Fruit fly (Drosophila melanogaster) whole organism, embryonic: ENCODE measurements around the gene Hr83.

ENCODE experiments used
- BEAF-32 ChIP-seq: fragments of 200-800 bp; sonication (Bioruptor generic); optimal IDR thresholded peaks from 3 replicates; lab custom pipeline; 2017; ENCODE audit warnings: missing biosample characterization, missing genetic modification characterization, mild to moderate bottlenecking, moderate library complexity, missing genetic modification reagents
- CG10267 ChIP-seq: fragments of 200-800 bp; sonication (Bioruptor generic); optimal IDR thresholded peaks from 2 replicates; lab custom pipeline; 2018; ENCODE audit warnings: missing biosample characterization, mild to moderate bottlenecking, missing genetic modification characterization, moderate library complexity
- CG11085 ChIP-seq: fragments of 200-800 bp; sonication (Bioruptor generic); IDR thresholded peaks from 2 replicates; pipeline ENCODE4 v1.3.6; 2022; ENCODE audit warnings: missing biosample characterization, missing genetic modification characterization
- CG12236 ChIP-seq: fragments of 200-800 bp; sonication (Bioruptor generic); optimal IDR thresholded peaks from 2 replicates; lab custom pipeline; 2016; ENCODE audit warnings: missing biosample characterization, missing genetic modification characterization
- CG12391 ChIP-seq: fragments of 200-800 bp; sonication (Bioruptor generic); optimal IDR thresholded peaks from 3 replicates; lab custom pipeline; 2018; ENCODE audit warnings: missing biosample characterization, mild to moderate bottlenecking, missing genetic modification characterization, moderate library complexity
- CG14441 ChIP-seq: fragments of 200-800 bp; sonication (Bioruptor generic); IDR thresholded peaks from 2 replicates; pipeline ENCODE4 v1.3.6; 2022; ENCODE audit warnings: missing biosample characterization, missing genetic modification characterization
- CG15011 ChIP-seq: fragments of 200-800 bp; sonication (Bioruptor generic); optimal IDR thresholded peaks from 3 replicates; lab custom pipeline; 2018; ENCODE audit warnings: missing biosample characterization, mild to moderate bottlenecking, missing genetic modification characterization
- CG15696 ChIP-seq: fragments of 200-800 bp; sonication (Bioruptor generic); optimal IDR thresholded peaks from 2 replicates; lab custom pipeline; 2019; ENCODE audit warnings: missing biosample characterization, mild to moderate bottlenecking, missing genetic modification characterization, moderate library complexity
- CG16779 ChIP-seq: fragments of 200-800 bp; sonication (Bioruptor generic); IDR thresholded peaks from 2 replicates; pipeline ENCODE4 v1.3.6; 2022; ENCODE audit warnings: missing biosample characterization, missing genetic modification characterization
- CG17328 ChIP-seq: fragments of 200-800 bp; sonication (Bioruptor generic); IDR thresholded peaks from 2 replicates; pipeline ENCODE4 v1.3.6; 2022; ENCODE audit warnings: missing biosample characterization, missing genetic modification characterization
- CG31388 ChIP-seq: fragments of 200-800 bp; sonication (Bioruptor generic); optimal IDR thresholded peaks from 2 replicates; lab custom pipeline; 2016; ENCODE audit warnings: missing biosample characterization, missing genetic modification characterization
- CG3163 ChIP-seq: fragments of 200-800 bp; sonication (Bioruptor generic); optimal IDR thresholded peaks from 3 replicates; lab custom pipeline; 2016; ENCODE audit warnings: missing biosample characterization, missing genetic modification characterization
- CG32532 ChIP-seq: fragments of 200-800 bp; sonication (Bioruptor generic); IDR thresholded peaks from 2 replicates; pipeline ENCODE4 v1.3.6; 2022; ENCODE audit warnings: missing biosample characterization, missing genetic modification characterization
- CG33213 ChIP-seq: fragments of 200-800 bp; sonication (Bioruptor generic); optimal IDR thresholded peaks from 3 replicates; lab custom pipeline; 2016; ENCODE audit warnings: missing biosample characterization, missing genetic modification characterization
- CG3847 ChIP-seq: fragments of 200-800 bp; sonication (Bioruptor generic); IDR thresholded peaks from 2 replicates; pipeline ENCODE4 v1.3.6; 2022; ENCODE audit warnings: missing biosample characterization, missing genetic modification characterization
- CG4707 ChIP-seq: fragments of 200-800 bp; sonication (Bioruptor generic); optimal IDR thresholded peaks from 2 replicates; lab custom pipeline; 2018; ENCODE audit warnings: missing biosample characterization, mild to moderate bottlenecking, missing genetic modification characterization, moderate library complexity
- CG7357 ChIP-seq: fragments of 200-800 bp; sonication (Bioruptor generic); IDR thresholded peaks from 3 replicates; pipeline ENCODE4 v1.3.6; 2022; ENCODE audit warnings: missing biosample characterization, missing genetic modification characterization
- CG8089 ChIP-seq: fragments of 200-800 bp; sonication (Bioruptor generic); optimal IDR thresholded peaks from 3 replicates; lab custom pipeline; 2016; ENCODE audit warnings: missing biosample characterization, missing genetic modification characterization
- CG8388 ChIP-seq: fragments of 200-800 bp; sonication (Bioruptor generic); optimal IDR thresholded peaks from 2 replicates; lab custom pipeline; 2019; ENCODE audit warnings: missing biosample characterization, mild to moderate bottlenecking, missing genetic modification characterization, moderate library complexity
- CG9609 ChIP-seq: fragments of 200-800 bp; sonication (Bioruptor generic); optimal IDR thresholded peaks from 3 replicates; lab custom pipeline; 2016; ENCODE audit warnings: missing biosample characterization, missing genetic modification characterization
- CG9797 ChIP-seq: fragments of 200-800 bp; sonication (Bioruptor generic); optimal IDR thresholded peaks from 3 replicates; lab custom pipeline; 2018; ENCODE audit warnings: missing biosample characterization, mild to moderate bottlenecking, missing genetic modification characterization
- Dp ChIP-seq: fragments of 200-800 bp; sonication (Bioruptor generic); optimal IDR thresholded peaks from 2 replicates; lab custom pipeline; 2018; ENCODE audit warnings: missing biosample characterization, mild to moderate bottlenecking, missing genetic modification characterization, moderate library complexity
- Drgx ChIP-seq: fragments of 200-800 bp; sonication (Bioruptor generic); IDR thresholded peaks from 2 replicates; pipeline ENCODE4 v1.3.6; 2022; ENCODE audit warnings: missing biosample characterization, missing genetic modification characterization
- E2f2 ChIP-seq: fragments of 200-800 bp; sonication (Bioruptor generic); IDR thresholded peaks from 2 replicates; pipeline ENCODE4 v1.3.6; 2022; ENCODE audit warnings: missing biosample characterization, missing genetic modification characterization
- Fer1 ChIP-seq: fragments of 200-800 bp; sonication (Bioruptor generic); optimal IDR thresholded peaks from 2 replicates; lab custom pipeline; 2017; ENCODE audit warnings: missing biosample characterization, mild to moderate bottlenecking, missing genetic modification characterization
- H2.0 ChIP-seq: fragments of 200-800 bp; sonication (Bioruptor generic); IDR thresholded peaks from 2 replicates; pipeline ENCODE4 v1.3.6; 2022; ENCODE audit warnings: missing biosample characterization, missing genetic modification characterization
- HHEX ChIP-seq: fragments of 200-800 bp; sonication (Bioruptor generic); optimal IDR thresholded peaks from 3 replicates; lab custom pipeline; 2017; ENCODE audit warnings: missing biosample characterization, mild to moderate bottlenecking, missing genetic modification characterization, missing genetic modification reagents
- Hr51 ChIP-seq, 2 experiments: fragments of 200-800 bp; sonication (Bioruptor generic); optimal IDR thresholded peaks; 2 replicates in 1 of 2; 3 replicates in 1 of 2; lab custom pipeline; 2016 to 2018; ENCODE audit warnings: missing biosample characterization in 2 of 2, missing genetic modification characterization in 2 of 2, mild to moderate bottlenecking in 1 of 2, moderate library complexity in 1 of 2
- Lpt ChIP-seq: fragments of >200 bp; optimal IDR thresholded peaks from 2 replicates; lab custom pipeline; 2018; ENCODE audit warnings: missing biosample characterization, missing genetic modification characterization
- Med ChIP-seq: fragments of 200-800 bp; sonication (Bioruptor generic); peaks from one replicate; lab custom pipeline; 2016; ENCODE audit warnings: missing biosample characterization, missing genetic modification characterization, mild to moderate bottlenecking, inconsistent platforms, moderate library complexity
- Mes4 ChIP-seq: fragments of 200-800 bp; sonication (Bioruptor generic); optimal IDR thresholded peaks from 2 replicates; lab custom pipeline; 2016; ENCODE audit warnings: missing biosample characterization, missing genetic modification characterization
- Neu2 ChIP-seq: fragments of 200-800 bp; sonication (Bioruptor generic); optimal IDR thresholded peaks from 3 replicates; lab custom pipeline; 2016; ENCODE audit warnings: missing biosample characterization, missing genetic modification characterization, borderline replicate concordance
- Nf-YC ChIP-seq: fragments of 200-800 bp; optimal IDR thresholded peaks from 3 replicates; lab custom pipeline; 2019; ENCODE audit warnings: missing biosample characterization, mild to moderate bottlenecking, missing genetic modification characterization, moderate library complexity
- Poxn ChIP-seq: fragments of 200-800 bp; sonication (Bioruptor generic); IDR thresholded peaks from 2 replicates; pipeline ENCODE4 v1.3.6; 2022; ENCODE audit warnings: missing biosample characterization, missing genetic modification characterization
- Trl ChIP-seq, 3 experiments: fragments of >200 bp in 2 of 3; fragments of 200-800 bp in 1 of 3; sonication (Bioruptor generic) in 1 of 3; optimal IDR thresholded peaks; 2 replicates in 1 of 3; 3 replicates in 2 of 3; lab custom pipeline; 2016 to 2017; ENCODE audit warnings: missing biosample characterization in 1 of 3, missing genetic modification characterization in 1 of 3
- bbx ChIP-seq: fragments of 200-800 bp; sonication (Bioruptor generic); IDR thresholded peaks from 2 replicates; pipeline ENCODE4 v1.3.6; 2022; ENCODE audit warnings: missing biosample characterization, missing genetic modification characterization; ENCODE audit not compliant: partially characterized antibody
- cas ChIP-seq: fragments of 200-800 bp; sonication (Bioruptor generic); IDR thresholded peaks from 2 replicates; pipeline ENCODE4 v1.3.6; 2022; ENCODE audit warnings: missing biosample characterization, missing genetic modification characterization
- cwo ChIP-seq: fragments of 200-800 bp; sonication (Bioruptor generic); optimal IDR thresholded peaks from 3 replicates; lab custom pipeline; 2017; ENCODE audit warnings: missing biosample characterization, missing genetic modification characterization, mild to moderate bottlenecking, moderate library complexity, missing genetic modification reagents
- gcm ChIP-seq: fragments of 200-800 bp; sonication (Bioruptor generic); optimal IDR thresholded peaks from 2 replicates; lab custom pipeline; 2019; ENCODE audit warnings: missing biosample characterization, mild to moderate bottlenecking, missing genetic modification characterization, moderate library complexity
- ham ChIP-seq: fragments of 200-800 bp; sonication (Bioruptor generic); IDR thresholded peaks from 2 replicates; pipeline ENCODE4 v1.3.6; 2022; ENCODE audit warnings: missing biosample characterization, missing genetic modification characterization
- kah ChIP-seq: fragments of 200-800 bp; sonication (Bioruptor generic); optimal IDR thresholded peaks from 2 replicates; lab custom pipeline; 2018; ENCODE audit warnings: missing biosample characterization, mild to moderate bottlenecking, missing genetic modification characterization
- kay ChIP-seq: fragments of 200-800 bp; sonication (Bioruptor generic); optimal IDR thresholded peaks from 2 replicates; lab custom pipeline; 2016; ENCODE audit warnings: missing biosample characterization, missing genetic modification characterization
- odd ChIP-seq: fragments of 200-800 bp; sonication (Bioruptor generic); optimal IDR thresholded peaks from 2 replicates; lab custom pipeline; 2017; ENCODE audit warnings: missing biosample characterization, mild to moderate bottlenecking, missing genetic modification characterization
- org-1 ChIP-seq: fragments of 200-800 bp; sonication (Bioruptor generic); optimal IDR thresholded peaks from 2 replicates; lab custom pipeline; 2017; ENCODE audit warnings: missing biosample characterization, missing genetic modification characterization
- pho ChIP-seq: fragments of 200-800 bp; sonication (Bioruptor generic); optimal IDR thresholded peaks from 2 replicates; lab custom pipeline; 2016; ENCODE audit warnings: missing biosample characterization, missing genetic modification characterization
- pita ChIP-seq: fragments of 200-800 bp; sonication (Bioruptor generic); optimal IDR thresholded peaks from 2 replicates; lab custom pipeline; 2017; ENCODE audit warnings: missing biosample characterization, mild to moderate bottlenecking, missing genetic modification characterization
- pzg ChIP-seq: fragments of 200-800 bp; sonication (Bioruptor generic); optimal IDR thresholded peaks from 3 replicates; lab custom pipeline; 2018; ENCODE audit warnings: missing biosample characterization, mild to moderate bottlenecking, missing genetic modification characterization, moderate library complexity
- zf30C ChIP-seq: fragments of 200-800 bp; sonication (Bioruptor generic); optimal IDR thresholded peaks from 3 replicates; lab custom pipeline; 2018; ENCODE audit warnings: missing biosample characterization, mild to moderate bottlenecking, missing genetic modification characterization
- zfh2 ChIP-seq: fragments of 200-800 bp; sonication (Bioruptor generic); optimal IDR thresholded peaks from 2 replicates; lab custom pipeline; 2016; ENCODE audit warnings: missing biosample characterization, missing genetic modification characterization

The Hr83 gene

DNA sequence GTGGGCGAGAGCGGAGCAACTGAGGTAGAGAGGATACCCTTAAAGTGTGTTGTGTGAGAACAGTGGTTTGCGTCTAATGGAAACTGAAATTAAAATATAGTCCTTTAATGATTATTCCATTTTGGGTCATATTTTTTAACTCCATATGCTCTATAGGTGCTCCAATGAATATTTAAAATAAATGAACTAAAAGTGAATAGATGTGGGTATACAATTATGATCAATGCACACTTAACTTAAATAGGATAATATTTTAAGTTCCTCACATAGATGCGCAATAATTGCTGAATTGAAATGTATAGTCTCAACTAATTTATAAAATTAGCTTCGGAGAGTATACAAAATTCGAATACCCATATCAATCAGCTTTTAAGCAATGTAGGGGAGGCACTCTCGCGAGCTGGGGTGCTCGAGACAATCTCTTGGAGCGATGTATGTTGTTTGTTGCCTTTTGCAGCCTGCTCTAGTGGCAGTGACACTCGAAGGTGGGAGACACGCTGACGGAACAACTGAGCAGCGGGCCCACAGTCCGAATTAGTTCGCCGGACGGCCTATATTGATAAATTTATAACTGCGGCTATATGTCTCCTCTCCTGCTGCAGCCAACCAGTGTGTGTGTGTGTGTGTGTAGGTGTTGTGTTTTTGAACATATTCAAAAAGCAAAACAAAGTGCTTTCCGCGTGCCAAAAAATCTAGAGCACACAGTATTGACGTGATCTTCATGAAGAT, 4.7 kb downstream of the Hr83 start:
- TF ChIP-seq CG10267 (tag; lab: Kevin White, UChicago) (peak; percentile 75), gcm (GFP tag; lab: Kevin White, UChicago) (no peak), CG3163 (GFP tag; lab: Kevin White, UChicago) (peak; percentile 12), CG11085 (GFP tag; lab: Robert Waterston, UW) (no peak), H2.0 (GFP tag; lab: Robert Waterston, UW) (peak; percentile 46; the same call in 1 of the 2 replicates), Drgx (GFP tag; lab: Robert Waterston, UW) (peak; percentile 74), kay (GFP tag; lab: Kevin White, UChicago) (peak; percentile 57), CG15011 (GFP tag; lab: Kevin White, UChicago) (peak; percentile 77), org-1 (peak; percentile 75), CG9797 (GFP tag; lab: Kevin White, UChicago) (no peak), zfh2 (GFP tag; lab: Kevin White, UChicago) (peak; percentile 22), Fer1 (GFP tag; lab: Kevin White, UChicago) (no peak), Dp (GFP tag; lab: Kevin White, UChicago) (no peak), CG16779 (GFP tag; lab: Robert Waterston, UW) (no peak), CG14441 (GFP tag; lab: Robert Waterston, UW) (peak; percentile 45), ham (no peak), BEAF-32 (peak; percentile 50), E2f2 (GFP tag; lab: Robert Waterston, UW) (peak; percentile 53; the same call in 1 of the 2 replicates), Poxn (GFP tag; lab: Robert Waterston, UW) (no peak), pzg (no peak), CG8089 (GFP tag; lab: Kevin White, UChicago) (peak; percentile 66), cas (GFP tag; lab: Robert Waterston, UW) (no peak), CG9609 (GFP tag; lab: Kevin White, UChicago) (peak; percentile 51), cwo (GFP tag; lab: Kevin White, UChicago) (peak; percentile 71), CG15696 (peak; percentile 20), kah (peak; percentile 52), CG4707 (GFP tag; lab: Kevin White, UChicago) (peak; percentile 39), Mes4 (GFP tag; lab: Kevin White, UChicago) (peak; percentile 62), CG17328 (GFP tag; lab: Robert Waterston, UW) (peak; percentile 48), CG8388 (GFP tag; lab: Kevin White, UChicago) (no peak), CG7357 (GFP tag; lab: Robert Waterston, UW) (peak; percentile 47; the same call in 1 of the 3 replicates), bbx (GFP tag; lab: Robert Waterston, UW) (no peak), Hr51 (GFP tag; optimal IDR thresholded peaks at IDR 0.05; lab: Kevin White, UChicago) (peak in 1 of 2 experiments; percentile 26), HHEX (peak; percentile 69), Neu2 (GFP tag; lab: Kevin White, UChicago) (no peak), CG12236 (GFP tag; lab: Kevin White, UChicago) (peak; percentile 65), Trl (optimal IDR thresholded peaks at IDR 0.05; lab: Kevin White, UChicago) (peak; percentile 1 to 52), Trl (GFP tag; optimal IDR thresholded peaks at IDR 0.05; lab: Kevin White, UChicago) (peak; percentile 36), CG31388 (peak; percentile 26), Med (GFP tag; lab: Kevin White, UChicago) (peak; percentile 89), Nf-YC (tag; lab: Kevin White, UChicago) (no peak), CG3847 (GFP tag; lab: Robert Waterston, UW) (no peak; the same call in none of the 2 replicates), CG12391 (tag; lab: Kevin White, UChicago) (peak; percentile 88), odd (GFP tag; lab: Kevin White, UChicago) (peak; percentile 80), zf30C (GFP tag; lab: Kevin White, UChicago) (no peak), pho (peak; percentile 56), CG33213 (GFP tag; lab: Kevin White, UChicago) (no peak), pita (GFP tag; lab: Kevin White, UChicago) (no peak), CG32532 (GFP tag; lab: Robert Waterston, UW) (peak; percentile 47; the same call in 1 of the 2 replicates), Lpt (GFP tag; lab: Kevin White, UChicago) (no peak)
